Fruit fly (Drosophila melanogaster) whole organism, pupa: Measurements from ENCODE around the gene Or22c.

ENCODE experiments used
- CG13204 ChIP-seq: fragments of 200-800 bp; sonication (Bioruptor generic); optimal IDR thresholded peaks from 2 replicates; lab custom pipeline; 2018; ENCODE audit warnings: missing biosample characterization, mild to moderate bottlenecking, missing genetic modification characterization, moderate library complexity
- CG32121 ChIP-seq: fragments of 200-800 bp; sonication (Bioruptor generic); IDR thresholded peaks from 2 replicates; pipeline ENCODE4 v1.3.6; 2022; ENCODE audit warnings: missing biosample characterization, missing genetic modification characterization
- CG4496 ChIP-seq: fragments of 200-800 bp; sonication (Bioruptor generic); IDR thresholded peaks from 3 replicates; pipeline ENCODE4 v1.3.6; 2022; ENCODE audit warnings: missing biosample characterization, missing genetic modification characterization
- CG8159 ChIP-seq: fragments of 200-800 bp; sonication (Bioruptor generic); optimal IDR thresholded peaks from 3 replicates; lab custom pipeline; 2018; ENCODE audit warnings: missing biosample characterization, mild to moderate bottlenecking, missing genetic modification characterization, moderate library complexity
- CG8301 ChIP-seq: fragments of 200-800 bp; sonication (Bioruptor generic); optimal IDR thresholded peaks from 2 replicates; lab custom pipeline; 2018; ENCODE audit warnings: missing biosample characterization, mild to moderate bottlenecking, missing genetic modification characterization
- CG9948 ChIP-seq: fragments of 200-800 bp; sonication (Bioruptor generic); optimal IDR thresholded peaks from 2 replicates; lab custom pipeline; 2018; ENCODE audit warnings: missing biosample characterization, mild to moderate bottlenecking, missing genetic modification characterization, moderate library complexity
- D1 ChIP-seq: fragments of 200-800 bp; sonication (Bioruptor generic); optimal IDR thresholded peaks from 2 replicates; lab custom pipeline; 2018; ENCODE audit warnings: missing biosample characterization, mild to moderate bottlenecking, missing genetic modification characterization, moderate library complexity
- EcR ChIP-seq: fragments of 200-800 bp; sonication (Bioruptor generic); optimal IDR thresholded peaks from 3 replicates; lab custom pipeline; 2019; ENCODE audit warnings: missing biosample characterization, missing genetic modification characterization, mild to moderate bottlenecking, moderate library complexity, missing genetic modification reagents
- Pif1A ChIP-seq: fragments of 200-800 bp; sonication (Bioruptor generic); optimal IDR thresholded peaks from 3 replicates; lab custom pipeline; 2016; ENCODE audit warnings: missing biosample characterization, missing genetic modification characterization
- Snoo ChIP-seq: fragments of 200-800 bp; sonication (Bioruptor generic); optimal IDR thresholded peaks from 3 replicates; lab custom pipeline; 2017; ENCODE audit warnings: missing biosample characterization, mild to moderate bottlenecking, missing genetic modification characterization, inconsistent platforms
- fd96Ca ChIP-seq: fragments of 200-800 bp; sonication (Bioruptor generic); IDR thresholded peaks from 3 replicates; pipeline ENCODE4 v1.3.6; 2022; ENCODE audit warnings: missing biosample characterization, missing genetic modification characterization
- rn ChIP-seq: fragments of 200-800 bp; sonication (Bioruptor generic); IDR thresholded peaks from 2 replicates; pipeline ENCODE4 v1.3.6; 2022; ENCODE audit warnings: missing biosample characterization, missing genetic modification characterization

DNA sequence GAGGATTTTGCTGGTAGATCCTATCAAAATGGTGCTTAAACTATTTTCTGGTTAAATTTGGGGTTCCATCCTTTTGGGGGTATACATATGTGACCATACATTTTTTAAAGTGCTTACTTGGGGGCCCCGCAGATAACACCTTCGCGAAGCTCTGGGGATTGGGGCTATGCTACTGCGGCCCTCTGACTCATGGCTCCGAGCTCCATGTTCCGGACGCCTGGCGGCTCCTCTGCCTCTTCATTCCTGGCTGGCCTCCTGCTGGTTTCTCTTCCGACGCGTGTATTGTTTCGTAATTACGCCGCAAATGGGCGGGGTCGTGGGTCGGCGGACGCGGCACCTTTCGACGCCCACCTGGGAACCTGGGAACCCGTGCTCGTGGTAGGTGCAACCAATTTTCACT is 9.6 kb upstream of the Or22c start:
- no peak for TF ChIP-seq rn
- TF ChIP-seq D1: no peak
- TF ChIP-seq fd96Ca (GFP tag; lab: Robert Waterston, UW): no peak
- no peak for TF ChIP-seq Snoo (tag; lab: Kevin White, UChicago)
- TF ChIP-seq CG32121 (GFP tag; lab: Robert Waterston, UW): no peak
- no peak for TF ChIP-seq Pif1A (GFP tag; lab: Kevin White, UChicago)
- no peak for TF ChIP-seq EcR
- no peak for TF ChIP-seq CG4496 (GFP tag; lab: Robert Waterston, UW)
- no peak for TF ChIP-seq CG8159 (tag; lab: Kevin White, UChicago)
- no peak for TF ChIP-seq CG13204 (GFP tag; lab: Kevin White, UChicago)
- no peak for TF ChIP-seq CG9948 (tag; lab: Kevin White, UChicago)
- no peak for TF ChIP-seq CG8301 (tag; lab: Kevin White, UChicago)
